Fruit fly (Drosophila melanogaster) whole organism, embryonic: ENCODE data around the gene CARPB.

Experiments
- Adf1 ChIP-seq: fragments of 200-800 bp; sonication (Bioruptor generic); IDR thresholded peaks from 2 replicates; pipeline ENCODE4 v1.3.6; 2022; ENCODE audit warnings: missing biosample characterization, missing genetic modification characterization
- Atf-2 ChIP-seq: fragments of 200-800 bp; sonication (Bioruptor generic); optimal IDR thresholded peaks from 2 replicates; lab custom pipeline; 2016; ENCODE audit warnings: missing biosample characterization, missing genetic modification characterization
- Bdp1 ChIP-seq: fragments of 200-800 bp; sonication (Bioruptor generic); optimal IDR thresholded peaks from 3 replicates; lab custom pipeline; 2016; ENCODE audit warnings: missing biosample characterization, missing genetic modification characterization
- CG10267 ChIP-seq: fragments of 200-800 bp; sonication (Bioruptor generic); optimal IDR thresholded peaks from 2 replicates; lab custom pipeline; 2018; ENCODE audit warnings: missing biosample characterization, mild to moderate bottlenecking, missing genetic modification characterization, moderate library complexity
- CG10959 ChIP-seq: fragments of 200-800 bp; sonication (Bioruptor generic); IDR thresholded peaks from 2 replicates; pipeline ENCODE4 v1.3.6; 2022; ENCODE audit warnings: missing biosample characterization, missing genetic modification characterization
- CG11247 ChIP-seq: fragments of 200-800 bp; sonication (Bioruptor generic); IDR thresholded peaks from 2 replicates; pipeline ENCODE4 v1.3.6; 2022; ENCODE audit warnings: missing biosample characterization, missing genetic modification characterization
- CG11504 ChIP-seq: fragments of 200-800 bp; sonication (Bioruptor generic); optimal IDR thresholded peaks from 3 replicates; lab custom pipeline; 2019; ENCODE audit warnings: missing biosample characterization, mild to moderate bottlenecking, missing genetic modification characterization, moderate library complexity
- CG11696 ChIP-seq: fragments of 200-800 bp; sonication (Bioruptor generic); IDR thresholded peaks from 2 replicates; pipeline ENCODE4 v1.3.6; 2022; ENCODE audit warnings: missing biosample characterization, missing genetic modification characterization
- CG11723 ChIP-seq: fragments of 200-800 bp; sonication (Bioruptor generic); optimal IDR thresholded peaks from 2 replicates; lab custom pipeline; 2017; ENCODE audit warnings: missing biosample characterization, mild to moderate bottlenecking, missing genetic modification characterization
- CG12071 ChIP-seq: fragments of 200-800 bp; sonication (Bioruptor generic); optimal IDR thresholded peaks from 3 replicates; lab custom pipeline; 2018; ENCODE audit warnings: missing biosample characterization, mild to moderate bottlenecking, missing genetic modification characterization
- CG12155 ChIP-seq: fragments of 200-800 bp; sonication (Bioruptor generic); optimal IDR thresholded peaks from 3 replicates; lab custom pipeline; 2016; ENCODE audit warnings: missing biosample characterization, missing genetic modification characterization
- CG14050 ChIP-seq: fragments of 200-800 bp; sonication (Bioruptor generic); IDR thresholded peaks from 3 replicates; pipeline ENCODE4 v1.3.6; 2022; ENCODE audit warnings: missing biosample characterization, missing genetic modification characterization
- CG14965 ChIP-seq: fragments of 200-800 bp; sonication (Bioruptor generic); optimal IDR thresholded peaks from 2 replicates; lab custom pipeline; 2016; ENCODE audit warnings: missing biosample characterization, missing genetic modification characterization, borderline replicate concordance
- CG15479 ChIP-seq: fragments of 200-800 bp; sonication (Bioruptor generic); optimal IDR thresholded peaks from 3 replicates; lab custom pipeline; 2019; ENCODE audit warnings: missing biosample characterization, mild to moderate bottlenecking, missing genetic modification characterization, moderate library complexity
- CG1603 ChIP-seq: fragments of 200-800 bp; sonication (Bioruptor generic); optimal IDR thresholded peaks from 2 replicates; lab custom pipeline; 2019; ENCODE audit warnings: missing biosample characterization, mild to moderate bottlenecking, missing genetic modification characterization, moderate library complexity
- CG1832 ChIP-seq: fragments of 200-800 bp; sonication (Bioruptor generic); optimal IDR thresholded peaks from 2 replicates; lab custom pipeline; 2017; ENCODE audit warnings: missing biosample characterization, mild to moderate bottlenecking, missing genetic modification characterization, inconsistent platforms
- CG31388 ChIP-seq: fragments of 200-800 bp; sonication (Bioruptor generic); optimal IDR thresholded peaks from 2 replicates; lab custom pipeline; 2016; ENCODE audit warnings: missing biosample characterization, missing genetic modification characterization
- CG3407 ChIP-seq: fragments of 200-800 bp; sonication (Bioruptor generic); optimal IDR thresholded peaks from 2 replicates; lab custom pipeline; 2018; ENCODE audit warnings: missing biosample characterization, mild to moderate bottlenecking, missing genetic modification characterization
- CG3847 ChIP-seq: fragments of 200-800 bp; sonication (Bioruptor generic); IDR thresholded peaks from 2 replicates; pipeline ENCODE4 v1.3.6; 2022; ENCODE audit warnings: missing biosample characterization, missing genetic modification characterization
- CG5180 ChIP-seq: fragments of 200-800 bp; sonication (Bioruptor generic); optimal IDR thresholded peaks from 3 replicates; lab custom pipeline; 2017; ENCODE audit warnings: missing biosample characterization, missing genetic modification characterization, mild to moderate bottlenecking, moderate library complexity, missing genetic modification reagents
- CG6791 ChIP-seq: fragments of 200-800 bp; sonication (Bioruptor generic); IDR thresholded peaks from 3 replicates; pipeline ENCODE4 v1.3.6; 2022; ENCODE audit warnings: missing biosample characterization, missing genetic modification characterization; ENCODE audit not compliant: partially characterized antibody
- CG7786 ChIP-seq: fragments of 200-800 bp; sonication (Bioruptor generic); optimal IDR thresholded peaks from 2 replicates; lab custom pipeline; 2016; ENCODE audit warnings: missing biosample characterization, missing genetic modification characterization
- CG8281 ChIP-seq: fragments of 200-800 bp; sonication (Bioruptor generic); optimal IDR thresholded peaks from 2 replicates; lab custom pipeline; 2018; ENCODE audit warnings: missing biosample characterization, mild to moderate bottlenecking, missing genetic modification characterization, moderate library complexity
- CG9609 ChIP-seq: fragments of 200-800 bp; sonication (Bioruptor generic); optimal IDR thresholded peaks from 3 replicates; lab custom pipeline; 2016; ENCODE audit warnings: missing biosample characterization, missing genetic modification characterization
- Dip3 ChIP-seq: fragments of 200-800 bp; sonication (Bioruptor generic); optimal IDR thresholded peaks from 3 replicates; lab custom pipeline; 2016; ENCODE audit warnings: missing biosample characterization, missing genetic modification characterization
- Dref ChIP-seq: fragments of 200-800 bp; sonication (Bioruptor generic); IDR thresholded peaks from 2 replicates; pipeline ENCODE4 v1.3.6; 2022; ENCODE audit warnings: missing biosample characterization, missing genetic modification characterization
- Hr78 ChIP-seq, 2 experiments: fragments of 200-800 bp in 1 of 2; fragments of >200 bp in 1 of 2; sonication (Bioruptor generic) in 1 of 2; optimal IDR thresholded peaks; 2 replicates each; lab custom pipeline; 2017 to 2019; ENCODE audit warnings: missing biosample characterization in 2 of 2, missing genetic modification characterization in 2 of 2, mild to moderate bottlenecking in 1 of 2, moderate library complexity in 1 of 2
- Mrtf ChIP-seq: fragments of 200-800 bp; sonication (Bioruptor generic); IDR thresholded peaks from 3 replicates; pipeline ENCODE4 v1.3.6; 2022; ENCODE audit warnings: missing biosample characterization, missing genetic modification characterization
- NC2β ChIP-seq: fragments of 200-800 bp; sonication (Bioruptor generic); optimal IDR thresholded peaks from 2 replicates; lab custom pipeline; 2016; ENCODE audit warnings: missing biosample characterization, missing genetic modification characterization
- Nf-YB ChIP-seq: fragments of 200-800 bp; sonication (Bioruptor generic); optimal IDR thresholded peaks from 3 replicates; lab custom pipeline; 2019; ENCODE audit warnings: missing biosample characterization, mild to moderate bottlenecking, missing genetic modification characterization, moderate library complexity
- Nf-YC ChIP-seq: fragments of 200-800 bp; optimal IDR thresholded peaks from 3 replicates; lab custom pipeline; 2019; ENCODE audit warnings: missing biosample characterization, mild to moderate bottlenecking, missing genetic modification characterization, moderate library complexity
- Pdp1 ChIP-seq, 2 experiments: fragments of 200-800 bp; sonication (Bioruptor generic); optimal IDR thresholded peaks; 3 replicates each; lab custom pipeline; 2016; ENCODE audit warnings: missing biosample characterization in 2 of 2, missing genetic modification characterization in 2 of 2, mild to moderate bottlenecking in 1 of 2, moderate library complexity in 1 of 2
- Trl ChIP-seq, 3 experiments: fragments of >200 bp in 2 of 3; fragments of 200-800 bp in 1 of 3; sonication (Bioruptor generic) in 1 of 3; optimal IDR thresholded peaks; 2 replicates in 1 of 3; 3 replicates in 2 of 3; lab custom pipeline; 2016 to 2017; ENCODE audit warnings: missing biosample characterization in 1 of 3, missing genetic modification characterization in 1 of 3
- abd-A ChIP-seq: fragments of 200-800 bp; sonication (Bioruptor generic); optimal IDR thresholded peaks from 3 replicates; lab custom pipeline; 2019; ENCODE audit warnings: missing biosample characterization, mild to moderate bottlenecking, missing genetic modification characterization, moderate library complexity
- cg ChIP-seq: fragments of 200-800 bp; sonication (Bioruptor generic); optimal IDR thresholded peaks from 3 replicates; lab custom pipeline; 2019; ENCODE audit warnings: missing biosample characterization, mild to moderate bottlenecking, missing genetic modification characterization, moderate library complexity
- chinmo ChIP-seq: fragments of 200-800 bp; sonication (Bioruptor generic); IDR thresholded peaks from 4 replicates; pipeline ENCODE4 v1.3.6; 2022; ENCODE audit warnings: missing biosample characterization, missing genetic modification characterization; ENCODE audit not compliant: partially characterized antibody
- crc ChIP-seq: fragments of 200-800 bp; sonication (Bioruptor generic); optimal IDR thresholded peaks from 2 replicates; lab custom pipeline; 2016; ENCODE audit warnings: missing biosample characterization, missing genetic modification characterization
- da ChIP-seq: fragments of 200-800 bp; sonication (Bioruptor generic); optimal IDR thresholded peaks from 2 replicates; lab custom pipeline; 2016; ENCODE audit warnings: missing biosample characterization, missing genetic modification characterization
- ftz-f1 ChIP-seq: fragments of 200-800 bp; sonication (Bioruptor generic); optimal IDR thresholded peaks from 2 replicates; lab custom pipeline; 2016; ENCODE audit warnings: missing biosample characterization, missing genetic modification characterization
- gce ChIP-seq: fragments of 200-800 bp; sonication (Bioruptor generic); IDR thresholded peaks from 3 replicates; pipeline ENCODE4 v1.3.6; 2022; ENCODE audit warnings: missing biosample characterization, missing genetic modification characterization
- maf-S ChIP-seq: fragments of 200-800 bp; sonication (Bioruptor generic); optimal IDR thresholded peaks from 2 replicates; lab custom pipeline; 2016; ENCODE audit warnings: missing biosample characterization, missing genetic modification characterization
- onecut ChIP-seq: fragments of 200-800 bp; sonication (Bioruptor generic); IDR thresholded peaks from 2 replicates; pipeline ENCODE4 v1.3.6; 2022; ENCODE audit warnings: missing biosample characterization, missing genetic modification characterization
- pros ChIP-seq: fragments of 200-800 bp; sonication (Bioruptor generic); optimal IDR thresholded peaks from 3 replicates; lab custom pipeline; 2019; ENCODE audit warnings: missing biosample characterization, mild to moderate bottlenecking, missing genetic modification characterization, moderate library complexity
- sens ChIP-seq: fragments of 200-800 bp; sonication (Bioruptor generic); peaks from one replicate; lab custom pipeline; 2016; ENCODE audit warnings: missing biosample characterization, missing genetic modification characterization
- sqz ChIP-seq: fragments of 200-800 bp; sonication (Bioruptor generic); optimal IDR thresholded peaks from 3 replicates; lab custom pipeline; 2018; ENCODE audit warnings: missing biosample characterization, mild to moderate bottlenecking, missing genetic modification characterization
- vvl ChIP-seq: fragments of 200-800 bp; sonication (Bioruptor generic); IDR thresholded peaks from 2 replicates; pipeline ENCODE4 v1.3.6; 2022; ENCODE audit warnings: missing biosample characterization, missing genetic modification characterization
- zen ChIP-seq: fragments of 200-800 bp; sonication (Bioruptor generic); optimal IDR thresholded peaks from 3 replicates; lab custom pipeline; 2018; ENCODE audit warnings: missing biosample characterization, mild to moderate bottlenecking, missing genetic modification characterization, moderate library complexity
- zen2 ChIP-seq: fragments of 200-800 bp; sonication (Bioruptor generic); IDR thresholded peaks from 3 replicates; pipeline ENCODE4 v1.3.6; 2022; ENCODE audit warnings: missing biosample characterization, missing genetic modification characterization; ENCODE audit not compliant: partially characterized antibody

The CARPB gene

DNA sequence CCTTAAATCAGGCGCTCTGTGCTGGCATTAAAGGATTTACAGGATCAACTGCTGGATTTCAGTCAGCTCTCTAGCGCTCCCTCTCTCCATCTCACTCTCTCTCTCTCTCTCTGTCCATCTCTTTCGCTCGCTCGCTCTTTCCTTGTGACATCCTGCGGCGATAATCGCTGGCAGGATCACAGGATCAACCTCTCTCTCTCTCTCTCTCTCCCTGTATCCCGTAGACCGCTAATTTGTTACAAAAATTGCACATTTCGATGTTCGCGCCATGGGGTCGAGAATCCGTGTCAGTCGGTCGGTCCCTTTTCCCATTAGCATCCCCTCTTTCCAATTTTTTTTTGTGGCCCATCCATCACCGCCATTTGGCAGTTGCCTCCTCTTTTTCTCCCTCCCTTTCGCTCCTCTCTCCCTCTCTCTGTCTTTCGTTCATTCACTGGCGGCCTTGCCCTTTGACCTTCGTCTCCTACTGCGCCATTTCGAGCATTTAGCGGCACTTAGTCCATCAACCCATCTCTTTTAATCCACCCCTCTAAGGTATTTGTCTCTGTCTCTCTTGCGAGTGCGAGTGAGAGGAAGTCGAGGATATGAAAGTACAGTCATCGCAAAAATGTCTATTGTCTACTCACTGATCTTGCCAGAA, 38.9 kb upstream of the CARPB start:
- TF ChIP-seq CG9609 = no peak
- TF ChIP-seq sqz (GFP tag; lab: Kevin White, UChicago) = peak; percentile 42
- peak; percentile 63 for TF ChIP-seq sens
- peak; percentile 57 for TF ChIP-seq CG1832 (GFP tag; lab: Kevin White, UChicago)
- TF ChIP-seq Hr78 (GFP tag; optimal IDR thresholded peaks at IDR 0.05; lab: Kevin White, UChicago) = peak in 1 of 2 experiments; percentile 47
- peak; percentile 34 for TF ChIP-seq CG15479 (GFP tag; lab: Kevin White, UChicago)
- peak; percentile 52 for TF ChIP-seq Nf-YC (tag; lab: Kevin White, UChicago)
- peak; percentile 57 for TF ChIP-seq pros (GFP tag; lab: Kevin White, UChicago)
- peak; percentile 71 for TF ChIP-seq zen
- TF ChIP-seq crc = no peak
- TF ChIP-seq Trl (optimal IDR thresholded peaks at IDR 0.05; lab: Kevin White, UChicago) = peak in 1 of 2 experiments; percentile 32
- TF ChIP-seq Trl (GFP tag; optimal IDR thresholded peaks at IDR 0.05; lab: Kevin White, UChicago) = no peak
- TF ChIP-seq CG6791 (GFP tag; lab: Robert Waterston, UW) = no peak

DNA sequence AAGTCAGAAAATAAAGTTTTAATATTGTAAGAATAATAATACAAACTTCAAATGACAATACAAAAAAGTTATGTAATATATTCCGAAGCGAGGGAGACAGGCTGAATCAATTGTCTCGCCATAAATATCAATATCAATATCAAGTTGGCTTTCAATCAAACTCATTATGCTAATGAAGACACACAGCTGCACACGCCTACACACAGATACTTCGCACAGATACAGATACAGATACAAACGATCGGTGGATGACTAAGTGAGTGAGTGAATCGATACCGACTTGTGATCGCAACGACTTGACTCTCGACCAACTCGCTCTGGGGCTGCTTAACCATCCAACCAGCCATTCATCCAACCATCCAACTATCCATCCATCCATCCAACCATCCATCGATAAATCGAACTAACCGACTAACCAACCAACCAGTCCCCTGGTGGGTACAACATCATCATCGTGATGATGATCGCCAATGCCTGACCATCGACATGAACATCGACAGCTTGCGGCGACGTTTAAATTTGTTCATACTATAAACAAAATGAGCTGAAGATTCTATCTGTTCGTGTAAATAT, 38.3 kb upstream of the CARPB start:
- TF ChIP-seq da (GFP tag; lab: Kevin White, UChicago) = no peak
- TF ChIP-seq CG10267 (tag; lab: Kevin White, UChicago) = no peak
- no peak for TF ChIP-seq CG11247
- no peak for TF ChIP-seq CG10959 (GFP tag; lab: Robert Waterston, UW)
- TF ChIP-seq vvl (GFP tag; lab: Robert Waterston, UW) = peak; percentile 65
- TF ChIP-seq Atf-2 (GFP tag; lab: Kevin White, UChicago) = no peak
- no peak for TF ChIP-seq CG3847 (GFP tag; lab: Robert Waterston, UW)
- no peak for TF ChIP-seq Dref
- no peak for TF ChIP-seq Mrtf (GFP tag; lab: Robert Waterston, UW)
- no peak for TF ChIP-seq ftz-f1
- no peak for TF ChIP-seq CG11696 (GFP tag; lab: Robert Waterston, UW)
- TF ChIP-seq CG12071 (GFP tag; lab: Kevin White, UChicago) = no peak
- no peak for TF ChIP-seq CG11723 (GFP tag; lab: Kevin White, UChicago)
- no peak for TF ChIP-seq CG12155 (GFP tag; lab: Kevin White, UChicago)
- TF ChIP-seq zen2 (GFP tag; lab: Robert Waterston, UW) = no peak
- no peak for TF ChIP-seq CG14050 (GFP tag; lab: Robert Waterston, UW)
- TF ChIP-seq Pdp1 (GFP tag; optimal IDR thresholded peaks at IDR 0.05; lab: Kevin White, UChicago) = peak in 1 of 2 experiments; percentile 50
- TF ChIP-seq chinmo (GFP tag; lab: Robert Waterston, UW) = 0 out of 4 replicates have a peak, but pooled peaks have one; percentile 41
- no peak for TF ChIP-seq CG1603 (tag; lab: Kevin White, UChicago)
- no peak for TF ChIP-seq Dip3 (GFP tag; lab: Kevin White, UChicago)
- TF ChIP-seq NC2β (GFP tag; lab: Kevin White, UChicago) = no peak
- TF ChIP-seq CG11504 (tag; lab: Kevin White, UChicago) = no peak
- peak; percentile 15 for TF ChIP-seq Nf-YB (GFP tag; lab: Kevin White, UChicago)
- TF ChIP-seq CG14965 (GFP tag; lab: Kevin White, UChicago) = no peak
- peak; percentile 100 for TF ChIP-seq CG8281 (tag; lab: Kevin White, UChicago)
- TF ChIP-seq Bdp1 (GFP tag; lab: Kevin White, UChicago) = no peak
- TF ChIP-seq CG5180 (GFP tag; lab: Kevin White, UChicago) = peak; percentile 65
- no peak for TF ChIP-seq CG7786 (GFP tag; lab: Kevin White, UChicago)
- TF ChIP-seq gce (GFP tag; lab: Robert Waterston, UW) = no peak
- TF ChIP-seq abd-A (tag; lab: Kevin White, UChicago) = peak; percentile 21
- peak; percentile 21 for TF ChIP-seq onecut (GFP tag; lab: Robert Waterston, UW)
- TF ChIP-seq maf-S (GFP tag; lab: Kevin White, UChicago) = no peak
- TF ChIP-seq CG3407 (GFP tag; lab: Kevin White, UChicago) = no peak
- TF ChIP-seq cg (GFP tag; lab: Kevin White, UChicago) = peak; percentile 41
- TF ChIP-seq Adf1 = no peak
- TF ChIP-seq CG31388 (GFP tag; lab: Kevin White, UChicago) = no peak
